Worm (Caenorhabditis elegans) whole organism, young adult: ENCODE data around the gene R07C3.13.

ENCODE experiments used
- B0336.3 ChIP-seq: fragments of 200-800 bp; sonication (Bioruptor generic); IDR thresholded peaks from 2 replicates; pipeline ENCODE4 v1.3.6; 2022; ENCODE audit warnings: missing genetic modification characterization, missing compliant biosample characterization
- C06A6.2 ChIP-seq: fragments of 200-800 bp; sonication (Bioruptor generic); conservative IDR thresholded peaks from 2 replicates; pipeline ENCODE4 v1.3.6; 2022; ENCODE audit warnings: missing genetic modification characterization, missing compliant biosample characterization
- F57A8.1 ChIP-seq: fragments of 200-800 bp; sonication (Bioruptor generic); optimal IDR thresholded peaks from 2 replicates; lab custom pipeline; 2018; ENCODE audit warnings: mild to moderate bottlenecking, missing genetic modification characterization, moderate library complexity, missing compliant biosample characterization
- T07F8.4 ChIP-seq: sonication (generic microtip); optimal IDR thresholded peaks from 2 replicates; lab custom pipeline; 2016; ENCODE audit warnings: mild to moderate bottlenecking, missing genetic modification characterization, moderate library complexity, missing compliant biosample characterization
- Y53F4B.3 ChIP-seq: fragments of 200-800 bp; sonication (Bioruptor generic); IDR thresholded peaks from 2 replicates; pipeline ENCODE4 v1.3.6; 2022; ENCODE audit warnings: missing genetic modification reagents, missing genetic modification characterization, missing compliant biosample characterization
- Y56A3A.18 ChIP-seq: fragments of 200-800 bp; sonication (Bioruptor generic); IDR thresholded peaks from 2 replicates; pipeline ENCODE4 v1.3.6; 2022; ENCODE audit warnings: missing genetic modification reagents, missing genetic modification characterization, missing compliant biosample characterization
- ama-1 ChIP-seq, 3 experiments: fragments of 150-350 bp in 1 of 3; sonication (generic microtip) in 2 of 3; optimal IDR thresholded peaks; 2 replicates each; lab custom pipeline; 2014 to 2018; ENCODE audit warnings: missing biosample characterization in 2 of 3, missing genetic modification characterization in 2 of 3, missing genetic modification reagents in 2 of 3
- aptf-3 ChIP-seq: fragments of 200-800 bp; sonication (Bioruptor generic); IDR thresholded peaks from 2 replicates; pipeline ENCODE4 v1.3.6; 2022; ENCODE audit warnings: missing genetic modification characterization, missing compliant biosample characterization
- athp-1 ChIP-seq: sonication (generic microtip); optimal IDR thresholded peaks from 2 replicates; lab custom pipeline; 2017; ENCODE audit warnings: mild to moderate bottlenecking, missing genetic modification characterization, missing compliant biosample characterization
- ccch-3 ChIP-seq: fragments of 200-800 bp; sonication (Bioruptor generic); optimal IDR thresholded peaks from 2 replicates; lab custom pipeline; 2018; ENCODE audit warnings: mild to moderate bottlenecking, missing genetic modification characterization, missing compliant biosample characterization
- dox-1 ChIP-seq: fragments of 200-800 bp; sonication (Bioruptor generic); IDR thresholded peaks from 2 replicates; pipeline ENCODE4 v1.3.6; 2022; ENCODE audit warnings: missing genetic modification reagents, missing genetic modification characterization, missing compliant biosample characterization
- ekl-4 ChIP-seq: fragments of 200-800 bp; sonication (Bioruptor generic); IDR thresholded peaks from 2 replicates; pipeline ENCODE4 v1.3.6; 2022; ENCODE audit warnings: missing genetic modification reagents, missing genetic modification characterization, missing compliant biosample characterization
- fkh-3 ChIP-seq: sonication (generic microtip); optimal IDR thresholded peaks from 2 replicates; lab custom pipeline; 2016; ENCODE audit warnings: mild to moderate bottlenecking, missing genetic modification characterization, missing compliant biosample characterization
- gei-17 ChIP-seq: fragments of 200-800 bp; sonication (Bioruptor generic); optimal IDR thresholded peaks from 2 replicates; lab custom pipeline; 2018; ENCODE audit warnings: mild to moderate bottlenecking, missing genetic modification characterization, missing compliant biosample characterization
- him-1 ChIP-seq: sonication (generic microtip); optimal IDR thresholded peaks from 2 replicates; lab custom pipeline; 2016; ENCODE audit warnings: missing genotype, missing genetic modification reagents, missing genetic modification characterization, missing compliant biosample characterization
- hlh-12 ChIP-seq: sonication (generic microtip); optimal IDR thresholded peaks from 2 replicates; lab custom pipeline; 2016; ENCODE audit warnings: missing genetic modification characterization, missing compliant biosample characterization
- hmg-1.2 ChIP-seq: fragments of 200-800 bp; sonication (Bioruptor generic); IDR thresholded peaks from 2 replicates; pipeline ENCODE4 v1.3.6; 2022; ENCODE audit warnings: missing genetic modification reagents, missing genetic modification characterization, missing compliant biosample characterization
- hmg-20 ChIP-seq: fragments of 200-800 bp; sonication (Bioruptor generic); IDR thresholded peaks from 2 replicates; pipeline ENCODE4 v1.3.6; 2022; ENCODE audit warnings: missing genetic modification reagents, missing genetic modification characterization, missing compliant biosample characterization
- hrde-1 ChIP-seq: sonication (generic microtip); optimal IDR thresholded peaks from 2 replicates; lab custom pipeline; 2016; ENCODE audit warnings: missing genetic modification characterization, mild to moderate bottlenecking, missing compliant biosample characterization, moderate library complexity, missing genotype, missing genetic modification reagents, borderline replicate concordance
- let-526 ChIP-seq: fragments of 200-800 bp; sonication (Bioruptor generic); IDR thresholded peaks from 2 replicates; pipeline ENCODE4 v1.3.6; 2022; ENCODE audit warnings: missing genetic modification reagents, missing genetic modification characterization, missing compliant biosample characterization
- lin-35 ChIP-seq, 3 experiments: fragments of 150-350 bp in 2 of 3; sonication (generic microtip) in 1 of 3; optimal IDR thresholded peaks; 2 replicates each; lab custom pipeline; 2014 to 2018; ENCODE audit warnings: missing biosample characterization in 3 of 3, missing genetic modification characterization in 3 of 3, missing genetic modification reagents in 3 of 3
- lin-54 ChIP-seq: fragments of 200-800 bp; sonication (Bioruptor generic); optimal IDR thresholded peaks from 2 replicates; lab custom pipeline; 2018; ENCODE audit warnings: mild to moderate bottlenecking, missing genetic modification characterization, missing compliant biosample characterization
- lir-1 ChIP-seq: fragments of 200-800 bp; sonication (Bioruptor generic); conservative IDR thresholded peaks from 2 replicates; pipeline ENCODE4 v1.3.6; 2022; ENCODE audit warnings: missing genetic modification reagents, missing genetic modification characterization, missing compliant biosample characterization
- mes-4 ChIP-seq: sonication (generic microtip); optimal IDR thresholded peaks from 2 replicates; lab custom pipeline; 2016; ENCODE audit warnings: missing genotype, missing genetic modification characterization, missing compliant biosample characterization
- nfya-1 ChIP-seq: sonication (generic microtip); optimal IDR thresholded peaks from 2 replicates; lab custom pipeline; 2017; ENCODE audit warnings: antibody characterized with exemption, missing compliant biosample characterization, missing genetic modification characterization, borderline replicate concordance; ENCODE audit not compliant: insufficient read depth
- nhr-80 ChIP-seq: sonication (generic microtip); optimal IDR thresholded peaks from 2 replicates; lab custom pipeline; 2016; ENCODE audit warnings: missing genetic modification characterization, missing compliant biosample characterization
- sea-2 ChIP-seq: fragments of 200-800 bp; sonication (Bioruptor generic); IDR thresholded peaks from 2 replicates; pipeline ENCODE4 v1.3.6; 2022; ENCODE audit warnings: missing genetic modification characterization, missing compliant biosample characterization
- snpc-1.1 ChIP-seq: sonication (generic microtip); optimal IDR thresholded peaks from 2 replicates; lab custom pipeline; 2017; ENCODE audit warnings: missing genetic modification characterization, mild to moderate bottlenecking, missing compliant biosample characterization, antibody characterized with exemption, moderate library complexity, missing genotype, missing genetic modification reagents; ENCODE audit not compliant: insufficient read depth
- snpc-4 ChIP-seq, 5 experiments: fragments of 150-350 bp in 1 of 5; sonication (generic microtip) in 4 of 5; optimal IDR thresholded peaks; 2 replicates each; lab custom pipeline; 2014 to 2018; ENCODE audit warnings: missing genetic modification characterization in 5 of 5, missing biosample characterization in 3 of 5, antibody characterized with exemption in 2 of 5, mild to moderate bottlenecking in 2 of 5, missing compliant biosample characterization in 2 of 5, missing genotype in 2 of 5, moderate library complexity in 2 of 5, missing genetic modification reagents in 1 of 5
- sptf-2 ChIP-seq: fragments of 200-800 bp; sonication (Bioruptor generic); optimal IDR thresholded peaks from 2 replicates; lab custom pipeline; 2018; ENCODE audit warnings: mild to moderate bottlenecking, missing genetic modification characterization, missing compliant biosample characterization
- tlf-1 ChIP-seq: fragments of 200-800 bp; sonication (Bioruptor generic); optimal IDR thresholded peaks from 2 replicates; lab custom pipeline; 2018; ENCODE audit warnings: mild to moderate bottlenecking, missing genetic modification characterization, missing compliant biosample characterization
- unc-130 ChIP-seq: sonication (generic microtip); optimal IDR thresholded peaks from 2 replicates; lab custom pipeline; 2016; ENCODE audit warnings: missing genetic modification reagents, missing genetic modification characterization, missing compliant biosample characterization
- zfh-2 ChIP-seq: fragments of 200-800 bp; sonication (Bioruptor generic); conservative IDR thresholded peaks from 2 replicates; pipeline ENCODE4 v1.3.6; 2022; ENCODE audit warnings: missing genetic modification reagents, missing genetic modification characterization, missing compliant biosample characterization
- ztf-18 ChIP-seq: sonication (generic microtip); optimal IDR thresholded peaks from 2 replicates; lab custom pipeline; 2016; ENCODE audit warnings: missing genotype, mild to moderate bottlenecking, missing genetic modification characterization, missing compliant biosample characterization
- ztf-22 ChIP-seq: fragments of 200-800 bp; sonication (Bioruptor generic); optimal IDR thresholded peaks from 2 replicates; lab custom pipeline; 2018; ENCODE audit warnings: mild to moderate bottlenecking, missing genetic modification characterization, moderate library complexity, missing compliant biosample characterization
- ztf-3 ChIP-seq: fragments of 200-800 bp; sonication (Bioruptor generic); optimal IDR thresholded peaks from 2 replicates; lab custom pipeline; 2018; ENCODE audit warnings: mild to moderate bottlenecking, missing genetic modification characterization, missing compliant biosample characterization

The R07C3.13 gene

ce11 chrII:909554-909953 lies 17.7 kb downstream of the R07C3.13 start, which contains the start of the genes fbxc-24 and fbxc-27:
Gene fbxc-24 (minus strand): TSS chrII:909654.
Gene fbxc-27 (plus strand): TSS chrII:909769.
- TF ChIP-seq let-526 (GFP tag; lab: Robert Waterston, UW), result no peak
- no peak for TF ChIP-seq ztf-18 (tag; lab: Kevin White, UChicago)
- no peak for TF ChIP-seq hmg-1.2
- no peak for TF ChIP-seq ccch-3
- no peak for TF ChIP-seq lin-54
- no peak for TF ChIP-seq him-1 (tag; lab: Kevin White, UChicago)
- no peak for TF ChIP-seq unc-130 (GFP tag; lab: Kevin White, UChicago)
- TF ChIP-seq C06A6.2 (GFP tag; lab: Robert Waterston, UW), result no peak
- no peak for TF ChIP-seq F57A8.1 (GFP tag; lab: Kevin White, UChicago)
- TF ChIP-seq mes-4 (tag; lab: Kevin White, UChicago), result no peak
- no peak for TF ChIP-seq gei-17
- no peak for TF ChIP-seq ekl-4 (GFP tag; lab: Robert Waterston, UW)
- no peak for TF ChIP-seq sea-2 (GFP tag; lab: Robert Waterston, UW)
- TF ChIP-seq, all 124 proteins: peak for 0

- TF ChIP-seq Y53F4B.3, result no peak
- TF ChIP-seq ama-1 (optimal IDR thresholded peaks at IDR 0.05; lab: Kevin White, UChicago), result no peak
- TF ChIP-seq ama-1 (GFP tag; optimal IDR thresholded peaks at IDR 0.05; lab: Kevin White, UChicago), result no peak
- no peak for TF ChIP-seq T07F8.4
- TF ChIP-seq dox-1 (GFP tag; lab: Robert Waterston, UW), result no peak
- peak; percentile 40; the same call in 1 of the 2 replicates for TF ChIP-seq zfh-2
- no peak for TF ChIP-seq hrde-1 (tag; lab: Kevin White, UChicago)
- no peak for TF ChIP-seq mes-4 (tag; lab: Kevin White, UChicago)
- TF ChIP-seq hlh-12 (tag; lab: Kevin White, UChicago), result no peak
- no peak for TF ChIP-seq Y56A3A.18 (GFP tag; lab: Robert Waterston, UW)
- no peak for TF ChIP-seq nhr-80 (tag; lab: Kevin White, UChicago)
- TF ChIP-seq ekl-4 (GFP tag; lab: Robert Waterston, UW), result no peak
- no peak for TF ChIP-seq lin-35 (GFP tag; optimal IDR thresholded peaks at IDR 0.05; lab: Kevin White, UChicago)
- no peak for TF ChIP-seq ztf-22 (GFP tag; lab: Kevin White, UChicago)
- TF ChIP-seq tlf-1 (GFP tag; lab: Kevin White, UChicago), result no peak
- no peak for TF ChIP-seq B0336.3
- TF ChIP-seq snpc-4 (GFP tag; optimal IDR thresholded peaks at IDR 0.05; lab: Kevin White, UChicago), result no peak
- peak in 2 of 4 experiments; percentile 75 to 90 for TF ChIP-seq snpc-4 (tag; optimal IDR thresholded peaks at IDR 0.05; lab: Kevin White, UChicago)
- no peak for TF ChIP-seq sea-2 (GFP tag; lab: Robert Waterston, UW)
- TF ChIP-seq aptf-3, result no peak
- no peak for TF ChIP-seq ztf-18 (tag; lab: Kevin White, UChicago)
- no peak for TF ChIP-seq athp-1 (tag; lab: Kevin White, UChicago)
- TF ChIP-seq ztf-3 (GFP tag; lab: Kevin White, UChicago), result no peak
- no peak for TF ChIP-seq hmg-20 (GFP tag; lab: Robert Waterston, UW)
- no peak for TF ChIP-seq nfya-1 (tag; lab: Kevin White, UChicago)
- no peak for TF ChIP-seq sptf-2 (GFP tag; lab: Kevin White, UChicago)
- TF ChIP-seq snpc-1.1 (tag; lab: Kevin White, UChicago), result peak; percentile 70
- TF ChIP-seq lir-1 (GFP tag; lab: Robert Waterston, UW), result no peak
- TF ChIP-seq fkh-3, result no peak
These were observed 21.9 kb downstream of the R07C3.13 start for ce11 chrII:905335-905734.
